Worm (Caenorhabditis elegans): ENCODE data around the gene F48G7.4.

DNA sequence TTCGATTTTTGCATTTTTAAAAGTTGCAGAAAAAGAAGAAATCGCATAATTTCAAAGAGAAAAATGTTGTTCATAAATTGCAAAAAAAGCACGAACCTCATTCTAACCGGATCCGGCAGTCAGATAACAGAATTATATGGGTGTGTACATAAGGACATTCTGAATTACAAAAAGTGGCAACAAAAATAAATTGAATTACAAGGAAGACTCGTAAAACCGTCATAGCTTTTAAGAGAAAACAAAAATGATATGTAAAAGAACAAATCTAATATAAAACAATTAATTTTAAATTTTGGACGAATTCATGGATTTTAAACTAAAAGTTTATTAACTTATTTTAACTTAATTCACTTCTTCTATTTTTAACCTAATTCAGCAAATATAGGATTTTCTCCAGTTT lies 41.0 kb downstream of the F48G7.4 start, which contains the start of gene F31F4.17:
- no peak for TF ChIP-seq nhr-76 (tag; optimal IDR thresholded peaks at IDR 0.05)
- TF ChIP-seq ama-1 (optimal IDR thresholded peaks at IDR 0.05), result no peak
- no peak for TF ChIP-seq nhr-12 (tag; optimal IDR thresholded peaks at IDR 0.05)
- TF ChIP-seq fkh-10 (GFP tag; optimal IDR thresholded peaks at IDR 0.05), result no peak
- no peak for TF ChIP-seq ztf-4 (tag; optimal IDR thresholded peaks at IDR 0.05)
- TF ChIP-seq lin-35 (GFP tag; optimal IDR thresholded peaks at IDR 0.05), result no peak
- no peak for TF ChIP-seq snpc-4 (tag; optimal IDR thresholded peaks at IDR 0.05)

Data from whole organism, L1 larva.